Fruit fly (Drosophila melanogaster) whole organism, embryonic: Measurements from ENCODE around the gene CG31548.

Experiments
- Aef1 ChIP-seq: fragments of 200-800 bp; sonication (Bioruptor generic); IDR thresholded peaks from 3 replicates; pipeline ENCODE4 v1.3.6; 2022; ENCODE audit warnings: missing biosample characterization, missing genetic modification characterization
- Atf6 ChIP-seq: fragments of 200-800 bp; sonication (Bioruptor generic); IDR thresholded peaks from 2 replicates; pipeline ENCODE4 v1.3.6; 2022; ENCODE audit warnings: missing biosample characterization, missing genetic modification characterization
- B-H1 ChIP-seq: fragments of 200-800 bp; sonication (Bioruptor generic); IDR thresholded peaks from 3 replicates; pipeline ENCODE4 v1.3.6; 2022; ENCODE audit warnings: missing biosample characterization, missing genetic modification characterization
- BtbVII ChIP-seq: fragments of 200-800 bp; sonication (Bioruptor generic); optimal IDR thresholded peaks from 3 replicates; lab custom pipeline; 2017; ENCODE audit warnings: missing biosample characterization, mild to moderate bottlenecking, missing genetic modification characterization
- CG10267 ChIP-seq: fragments of 200-800 bp; sonication (Bioruptor generic); optimal IDR thresholded peaks from 2 replicates; lab custom pipeline; 2018; ENCODE audit warnings: missing biosample characterization, mild to moderate bottlenecking, missing genetic modification characterization, moderate library complexity
- CG10274 ChIP-seq: fragments of 200-800 bp; sonication (Bioruptor generic); optimal IDR thresholded peaks from 3 replicates; lab custom pipeline; 2017; ENCODE audit warnings: missing biosample characterization, mild to moderate bottlenecking, missing genetic modification characterization
- CG10321 ChIP-seq: fragments of 200-800 bp; sonication (Bioruptor generic); IDR thresholded peaks from 2 replicates; pipeline ENCODE4 v1.3.6; 2022; ENCODE audit warnings: missing biosample characterization, missing genetic modification characterization
- CG11247 ChIP-seq: fragments of 200-800 bp; sonication (Bioruptor generic); IDR thresholded peaks from 2 replicates; pipeline ENCODE4 v1.3.6; 2022; ENCODE audit warnings: missing biosample characterization, missing genetic modification characterization
- CG15514 ChIP-seq: fragments of 200-800 bp; sonication (Bioruptor generic); optimal IDR thresholded peaks from 3 replicates; lab custom pipeline; 2017; ENCODE audit warnings: missing biosample characterization, missing genetic modification characterization, mild to moderate bottlenecking, moderate library complexity, missing genetic modification reagents
- CG16813 ChIP-seq: fragments of 200-800 bp; sonication (Bioruptor generic); IDR thresholded peaks from 3 replicates; pipeline ENCODE4 v1.3.6; 2022; ENCODE audit warnings: missing biosample characterization, missing genetic modification characterization; ENCODE audit not compliant: partially characterized antibody
- CG18764 ChIP-seq: fragments of 200-800 bp; sonication (Bioruptor generic); optimal IDR thresholded peaks from 3 replicates; lab custom pipeline; 2016; ENCODE audit warnings: missing biosample characterization, missing genetic modification characterization
- CG2129 ChIP-seq: fragments of 200-800 bp; sonication (Bioruptor generic); IDR thresholded peaks from 2 replicates; pipeline ENCODE4 v1.3.6; 2022; ENCODE audit warnings: missing biosample characterization, missing genetic modification characterization; ENCODE audit not compliant: partially characterized antibody
- CG2202 ChIP-seq: fragments of 200-800 bp; sonication (Bioruptor generic); optimal IDR thresholded peaks from 2 replicates; lab custom pipeline; 2018; ENCODE audit warnings: missing biosample characterization, mild to moderate bottlenecking, missing genetic modification characterization
- CG31441 ChIP-seq: fragments of 200-800 bp; sonication (Bioruptor generic); IDR thresholded peaks from 2 replicates; pipeline ENCODE4 v1.3.6; 2022; ENCODE audit warnings: missing biosample characterization, missing genetic modification characterization
- CG34224 ChIP-seq: fragments of 200-800 bp; sonication (Bioruptor generic); IDR thresholded peaks from 3 replicates; pipeline ENCODE4 v1.3.6; 2022; ENCODE audit warnings: missing biosample characterization, missing genetic modification characterization; ENCODE audit not compliant: partially characterized antibody
- CG34376 ChIP-seq: fragments of 200-800 bp; sonication (Bioruptor generic); optimal IDR thresholded peaks from 2 replicates; lab custom pipeline; 2018; ENCODE audit warnings: missing biosample characterization, mild to moderate bottlenecking, missing genetic modification characterization
- CG4282 ChIP-seq: fragments of 200-800 bp; sonication (Bioruptor generic); optimal IDR thresholded peaks from 2 replicates; lab custom pipeline; 2016; ENCODE audit warnings: missing biosample characterization, missing genetic modification characterization
- CG43689 ChIP-seq: fragments of 200-800 bp; sonication (Bioruptor generic); IDR thresholded peaks from 2 replicates; pipeline ENCODE4 v1.3.6; 2022; ENCODE audit warnings: missing biosample characterization, missing genetic modification characterization
- CG4404 ChIP-seq: fragments of 200-800 bp; sonication (Bioruptor generic); IDR thresholded peaks from 2 replicates; pipeline ENCODE4 v1.3.6; 2022; ENCODE audit warnings: missing biosample characterization, missing genetic modification characterization
- CG4424 ChIP-seq: fragments of 200-800 bp; sonication (Bioruptor generic); optimal IDR thresholded peaks from 3 replicates; lab custom pipeline; 2016; ENCODE audit warnings: missing biosample characterization, missing genetic modification characterization
- CG6791 ChIP-seq: fragments of 200-800 bp; sonication (Bioruptor generic); IDR thresholded peaks from 3 replicates; pipeline ENCODE4 v1.3.6; 2022; ENCODE audit warnings: missing biosample characterization, missing genetic modification characterization; ENCODE audit not compliant: partially characterized antibody
- CG8478 ChIP-seq: fragments of >200 bp; optimal IDR thresholded peaks from 2 replicates; lab custom pipeline; 2018
- CG9797 ChIP-seq: fragments of 200-800 bp; sonication (Bioruptor generic); optimal IDR thresholded peaks from 3 replicates; lab custom pipeline; 2018; ENCODE audit warnings: missing biosample characterization, mild to moderate bottlenecking, missing genetic modification characterization
- Eip74EF ChIP-seq, 2 experiments: fragments of 200-800 bp in 1 of 2; fragments of >200 bp in 1 of 2; sonication (Bioruptor generic) in 1 of 2; optimal IDR thresholded peaks; 2 replicates each; lab custom pipeline; 2017 to 2019; ENCODE audit warnings: missing biosample characterization in 2 of 2, missing genetic modification characterization in 2 of 2, mild to moderate bottlenecking in 1 of 2, moderate library complexity in 1 of 2
- Elba2 ChIP-seq: fragments of 200-800 bp; sonication (Bioruptor generic); optimal IDR thresholded peaks from 3 replicates; lab custom pipeline; 2016; ENCODE audit warnings: missing biosample characterization, missing genetic modification characterization
- Ets65A ChIP-seq: fragments of 200-800 bp; sonication (Bioruptor generic); peaks from one replicate; lab custom pipeline; 2016; ENCODE audit warnings: missing biosample characterization, missing genetic modification characterization
- Med ChIP-seq: fragments of 200-800 bp; sonication (Bioruptor generic); peaks from one replicate; lab custom pipeline; 2016; ENCODE audit warnings: missing biosample characterization, missing genetic modification characterization, mild to moderate bottlenecking, inconsistent platforms, moderate library complexity
- Myb ChIP-seq: fragments of 200-800 bp; sonication (Bioruptor generic); optimal IDR thresholded peaks from 2 replicates; lab custom pipeline; 2016; ENCODE audit warnings: missing biosample characterization, missing genetic modification characterization
- Oaz ChIP-seq: fragments of 200-800 bp; sonication (Bioruptor generic); IDR thresholded peaks from 2 replicates; pipeline ENCODE4 v1.3.6; 2022; ENCODE audit warnings: missing biosample characterization, missing genetic modification characterization
- Vsx1 ChIP-seq: fragments of 200-800 bp; sonication (Bioruptor generic); optimal IDR thresholded peaks from 2 replicates; lab custom pipeline; 2017; ENCODE audit warnings: missing biosample characterization, mild to moderate bottlenecking, missing genetic modification characterization, missing genetic modification reagents
- ap ChIP-seq: fragments of 200-800 bp; sonication (Bioruptor generic); IDR thresholded peaks from 2 replicates; pipeline ENCODE4 v1.3.6; 2022; ENCODE audit warnings: missing biosample characterization, missing genetic modification characterization
- ara ChIP-seq: fragments of 200-800 bp; sonication (Bioruptor generic); IDR thresholded peaks from 2 replicates; pipeline ENCODE4 v1.3.6; 2022; ENCODE audit warnings: missing biosample characterization, missing genetic modification characterization
- cad ChIP-seq: fragments of >200 bp; optimal IDR thresholded peaks from 2 replicates; lab custom pipeline; 2017; ENCODE audit warnings: missing biosample characterization, missing genetic modification characterization
- corto ChIP-seq: fragments of 200-800 bp; sonication (Bioruptor generic); optimal IDR thresholded peaks from 2 replicates; lab custom pipeline; 2016; ENCODE audit warnings: missing biosample characterization, mild to moderate bottlenecking, missing genetic modification characterization, moderate library complexity
- dati ChIP-seq: fragments of 200-800 bp; sonication (Bioruptor generic); IDR thresholded peaks from 2 replicates; pipeline ENCODE4 v1.3.6; 2022; ENCODE audit warnings: missing biosample characterization, missing genetic modification characterization
- exex ChIP-seq: fragments of 200-800 bp; sonication (Bioruptor generic); optimal IDR thresholded peaks from 4 replicates; lab custom pipeline; 2018; ENCODE audit warnings: missing biosample characterization, mild to moderate bottlenecking, missing genetic modification characterization, moderate library complexity
- fru ChIP-seq: fragments of >200 bp; optimal IDR thresholded peaks from 2 replicates; lab custom pipeline; 2017
- gcm2 ChIP-seq: fragments of 200-800 bp; sonication (Bioruptor generic); optimal IDR thresholded peaks from 2 replicates; lab custom pipeline; 2016; ENCODE audit warnings: missing biosample characterization, missing genetic modification characterization
- gfzf ChIP-seq: fragments of 200-800 bp; sonication (Bioruptor generic); optimal IDR thresholded peaks from 2 replicates; lab custom pipeline; 2016; ENCODE audit warnings: missing biosample characterization, mild to moderate bottlenecking, missing genetic modification characterization, moderate library complexity
- gt ChIP-seq: fragments of 200-800 bp; sonication (Bioruptor generic); IDR thresholded peaks from 2 replicates; pipeline ENCODE4 v1.3.6; 2022; ENCODE audit warnings: missing biosample characterization, missing genetic modification characterization
- inv ChIP-seq: fragments of 200-800 bp; sonication (Bioruptor generic); IDR thresholded peaks from 2 replicates; pipeline ENCODE4 v1.3.6; 2022; ENCODE audit warnings: missing biosample characterization, missing genetic modification characterization; ENCODE audit not compliant: partially characterized antibody
- kah ChIP-seq: fragments of 200-800 bp; sonication (Bioruptor generic); optimal IDR thresholded peaks from 2 replicates; lab custom pipeline; 2018; ENCODE audit warnings: missing biosample characterization, mild to moderate bottlenecking, missing genetic modification characterization
- klu ChIP-seq: fragments of 200-800 bp; sonication (Bioruptor generic); IDR thresholded peaks from 2 replicates; pipeline ENCODE4 v1.3.6; 2022; ENCODE audit warnings: missing biosample characterization, missing genetic modification characterization
- knrl ChIP-seq: fragments of 200-800 bp; sonication (Bioruptor generic); IDR thresholded peaks from 3 replicates; pipeline ENCODE4 v1.3.6; 2022; ENCODE audit warnings: missing biosample characterization, missing genetic modification characterization; ENCODE audit not compliant: partially characterized antibody
- nerfin-1 ChIP-seq: fragments of 200-800 bp; sonication (Bioruptor generic); optimal IDR thresholded peaks from 3 replicates; lab custom pipeline; 2019; ENCODE audit warnings: missing biosample characterization, mild to moderate bottlenecking, missing genetic modification characterization, moderate library complexity
- odd ChIP-seq: fragments of 200-800 bp; sonication (Bioruptor generic); optimal IDR thresholded peaks from 2 replicates; lab custom pipeline; 2017; ENCODE audit warnings: missing biosample characterization, mild to moderate bottlenecking, missing genetic modification characterization
- slbo ChIP-seq: fragments of 200-800 bp; sonication (Bioruptor generic); IDR thresholded peaks from 2 replicates; pipeline ENCODE4 v1.3.6; 2022; ENCODE audit warnings: missing biosample characterization, missing genetic modification characterization
- sna ChIP-seq: fragments of 200-800 bp; sonication (Bioruptor generic); IDR thresholded peaks from 2 replicates; pipeline ENCODE4 v1.3.6; 2022; ENCODE audit warnings: missing biosample characterization, missing genetic modification characterization; ENCODE audit not compliant: partially characterized antibody
- twi ChIP-seq: fragments of 200-800 bp; optimal IDR thresholded peaks from 2 replicates; lab custom pipeline; 2019; ENCODE audit warnings: missing biosample characterization, mild to moderate bottlenecking, missing genetic modification characterization, moderate library complexity
- tx ChIP-seq: fragments of 200-800 bp; sonication (Bioruptor generic); optimal IDR thresholded peaks from 2 replicates; lab custom pipeline; 2016; ENCODE audit warnings: missing biosample characterization, missing genetic modification characterization
- vvl ChIP-seq: fragments of 200-800 bp; sonication (Bioruptor generic); IDR thresholded peaks from 2 replicates; pipeline ENCODE4 v1.3.6; 2022; ENCODE audit warnings: missing biosample characterization, missing genetic modification characterization
- zfh1 ChIP-seq: fragments of 200-800 bp; sonication (Bioruptor generic); IDR thresholded peaks from 3 replicates; pipeline ENCODE4 v1.3.6; 2022; ENCODE audit warnings: missing biosample characterization, missing genetic modification characterization
- zfh2 ChIP-seq: fragments of 200-800 bp; sonication (Bioruptor generic); optimal IDR thresholded peaks from 2 replicates; lab custom pipeline; 2016; ENCODE audit warnings: missing biosample characterization, missing genetic modification characterization

CG31548 gene

DNA sequence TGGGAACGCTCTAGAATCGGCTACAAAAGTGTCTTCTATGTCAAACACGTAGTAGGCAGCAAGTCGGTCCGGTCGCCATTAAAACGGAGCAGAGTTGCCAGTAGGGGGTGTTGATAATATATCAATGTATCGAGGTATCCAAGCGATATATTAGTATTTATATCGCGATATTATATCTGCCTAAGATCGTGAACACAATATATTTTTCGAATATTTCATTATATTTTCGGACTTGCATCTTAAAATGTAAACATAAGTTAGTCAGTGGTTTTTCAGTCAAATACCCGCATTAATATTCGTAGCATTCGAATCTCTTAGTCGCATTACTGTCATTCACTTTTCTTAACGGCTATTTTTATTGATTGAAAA lies 23.2 kb upstream of the CG31548 start, which contains the start of gene CG2182:
Gene CG2182 (minus strand): TSS at position 84 of the 369 bp plus-strand sequence.
- TF ChIP-seq sna (GFP tag; lab: Robert Waterston, UW) (peak; percentile 12; the same call in 1 of the 2 replicates), CG4282 (GFP tag; lab: Kevin White, UChicago) (no peak), CG34224 (GFP tag; lab: Robert Waterston, UW) (peak; percentile 9), vvl (GFP tag; lab: Robert Waterston, UW) (no peak), fru (lab: Kevin White, UChicago) (no peak), CG10267 (tag; lab: Kevin White, UChicago) (no peak), Aef1 (GFP tag; lab: Robert Waterston, UW) (no peak), B-H1 (GFP tag; lab: Robert Waterston, UW) (no peak), Ets65A (GFP tag; lab: Kevin White, UChicago) (no peak), CG2129 (GFP tag; lab: Robert Waterston, UW) (peak; percentile 39; the same call in 1 of the 2 replicates), CG2202 (no peak), CG4424 (GFP tag; lab: Kevin White, UChicago) (no peak), CG6791 (GFP tag; lab: Robert Waterston, UW) (peak; percentile 86), CG4404 (GFP tag; lab: Robert Waterston, UW) (no peak; the same call in 1 of the 2 replicates), nerfin-1 (no peak), Oaz (GFP tag; lab: Robert Waterston, UW) (no peak), CG9797 (GFP tag; lab: Kevin White, UChicago) (no peak), kah (GFP tag; lab: Kevin White, UChicago) (no peak), ap (GFP tag; lab: Robert Waterston, UW) (no peak), slbo (peak; percentile 23), corto (GFP tag; lab: Kevin White, UChicago) (no peak), zfh2 (GFP tag; lab: Kevin White, UChicago) (no peak), cad (GFP tag; lab: Kevin White, UChicago) (no peak), Elba2 (GFP tag; lab: Kevin White, UChicago) (no peak), CG18764 (GFP tag; lab: Kevin White, UChicago) (peak; percentile 25), odd (GFP tag; lab: Kevin White, UChicago) (no peak), inv (GFP tag; lab: Robert Waterston, UW) (peak; percentile 62), gt (GFP tag; lab: Robert Waterston, UW) (no peak), CG10321 (no peak), CG8478 (no peak), Vsx1 (GFP tag; lab: Kevin White, UChicago) (no peak), Eip74EF (GFP tag; optimal IDR thresholded peaks at IDR 0.05; lab: Kevin White, UChicago) (no peak), CG34376 (GFP tag; lab: Kevin White, UChicago) (no peak), ara (GFP tag; lab: Robert Waterston, UW) (no peak), BtbVII (GFP tag; lab: Kevin White, UChicago) (no peak), gcm2 (no peak), Myb (peak; percentile 28), zfh1 (GFP tag; lab: Robert Waterston, UW) (no peak), gfzf (GFP tag; lab: Kevin White, UChicago) (peak; percentile 19), twi (tag; lab: Kevin White, UChicago) (no peak), klu (GFP tag; lab: Robert Waterston, UW) (no peak), CG10274 (no peak), tx (no peak), CG11247 (GFP tag; lab: Robert Waterston, UW) (no peak), exex (tag; lab: Kevin White, UChicago) (no peak), Atf6 (no peak), CG15514 (GFP tag; lab: Kevin White, UChicago) (no peak), Med (GFP tag; lab: Kevin White, UChicago) (peak; percentile 10), CG43689 (GFP tag; lab: Robert Waterston, UW) (no peak), knrl (GFP tag; lab: Robert Waterston, UW) (no peak; the same call in 1 of the 3 replicates), dati (GFP tag; lab: Robert Waterston, UW) (no peak), CG16813 (peak; percentile 50), CG31441 (GFP tag; lab: Robert Waterston, UW) (no peak)
